Fruit fly (Drosophila melanogaster): ENCODE measurements around the gene CG4069.

Gene CG4069

DNA sequence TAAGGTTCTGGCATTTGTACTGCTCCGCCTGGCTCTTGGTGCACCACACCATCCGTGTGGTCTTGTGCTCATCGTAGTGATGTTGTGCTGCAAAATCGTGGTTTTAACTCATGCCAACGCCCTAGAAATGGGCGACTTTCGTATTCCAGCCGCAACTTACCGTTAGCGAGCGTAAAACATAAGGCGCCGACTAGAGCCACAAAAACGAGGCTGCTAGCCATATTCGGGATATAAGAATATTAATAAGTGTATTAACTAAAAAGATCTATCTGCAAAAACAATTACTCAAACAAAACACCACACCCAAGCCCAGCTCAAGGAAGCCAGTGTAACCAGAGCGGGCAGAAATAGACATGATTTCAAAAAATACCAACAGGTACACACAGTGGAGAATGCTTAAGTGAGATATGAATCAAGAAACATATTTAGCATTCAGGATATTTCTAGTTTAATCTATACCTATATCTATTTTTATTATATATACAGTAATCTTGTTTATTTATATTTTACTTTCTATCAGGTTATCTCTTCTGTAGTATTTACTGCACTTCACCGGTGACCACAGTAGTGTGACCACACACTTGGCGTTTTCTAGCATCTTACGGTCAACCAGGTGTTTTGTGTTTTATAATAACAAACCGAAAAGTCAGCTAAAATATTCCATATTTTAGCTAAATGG is 3.6 kb downstream of the CG4069 start, which contains the start of the genes Tsf2 and CG34242:
Tsf2 (minus strand) TSS at position 333 of the 679 bp plus-strand sequence.
CG34242 (plus strand) TSS at position 605 of the 679 bp plus-strand sequence.
- TF ChIP-seq cnc (optimal IDR thresholded peaks at IDR 0.05) (no peak), CG7101 (tag; optimal IDR thresholded peaks at IDR 0.05) (peak; percentile 87), Hr96 (GFP tag; optimal IDR thresholded peaks at IDR 0.05) (no peak), CG33017 (tag; optimal IDR thresholded peaks at IDR 0.05) (peak; percentile 75), Clk (GFP tag; optimal IDR thresholded peaks at IDR 0.05) (no peak), tj (GFP tag; optimal IDR thresholded peaks at IDR 0.05) (peak; percentile 35), CG5204 (GFP tag; optimal IDR thresholded peaks at IDR 0.05) (no peak), bab1 (GFP tag; optimal IDR thresholded peaks at IDR 0.05) (peak; percentile 64), pad (GFP tag; optimal IDR thresholded peaks at IDR 0.05) (peak; percentile 55), CG12768 (GFP tag; optimal IDR thresholded peaks at IDR 0.05) (peak; percentile 61), CG7045 (GFP tag; optimal IDR thresholded peaks at IDR 0.05) (no peak), CG1620 (GFP tag; optimal IDR thresholded peaks at IDR 0.05) (no peak), kay (GFP tag; ENCODE audit: borderline replicate concordance) (no peak), CG14711 (tag; optimal IDR thresholded peaks at IDR 0.05) (peak; percentile 91)

DNA sequence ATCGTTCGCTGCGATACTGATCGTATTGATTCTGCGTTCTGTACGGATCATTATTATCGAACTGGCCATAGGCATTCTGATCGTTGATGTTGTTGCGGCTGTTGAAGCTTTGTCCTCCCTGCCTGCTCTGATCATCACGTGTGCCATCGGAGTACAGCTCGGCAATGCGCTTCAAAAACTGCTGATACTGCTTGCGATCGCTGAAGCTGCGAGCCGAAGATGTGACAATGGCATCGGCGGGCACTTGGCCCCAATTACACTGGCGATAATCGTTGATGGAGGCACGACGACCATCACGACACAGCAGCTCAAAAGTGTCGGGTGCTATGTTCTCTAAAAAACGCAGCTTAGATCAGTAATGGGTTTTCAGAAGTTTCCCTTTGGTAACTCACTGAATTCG is 4.9 kb downstream of the CG4069 start:
- TF ChIP-seq Clk (GFP tag; optimal IDR thresholded peaks at IDR 0.05): no peak
- no peak for TF ChIP-seq Hr96 (GFP tag; optimal IDR thresholded peaks at IDR 0.05)
- no peak for TF ChIP-seq kay (GFP tag; ENCODE audit: borderline replicate concordance)
- TF ChIP-seq CG11617 (GFP tag; optimal IDR thresholded peaks at IDR 0.05): no peak
- no peak for TF ChIP-seq CG5204 (GFP tag; optimal IDR thresholded peaks at IDR 0.05)
- TF ChIP-seq cnc (optimal IDR thresholded peaks at IDR 0.05): no peak
- no peak for TF ChIP-seq CG1620 (GFP tag; optimal IDR thresholded peaks at IDR 0.05)
- no peak for TF ChIP-seq ovo (GFP tag; optimal IDR thresholded peaks at IDR 0.05)
- no peak for TF ChIP-seq cic (GFP tag; optimal IDR thresholded peaks at IDR 0.05)
- no peak for TF ChIP-seq Mnt (GFP tag; optimal IDR thresholded peaks at IDR 0.05)
- TF ChIP-seq CG14711 (tag; optimal IDR thresholded peaks at IDR 0.05): no peak
- no peak for TF ChIP-seq Crg-1 (GFP tag; optimal IDR thresholded peaks at IDR 0.05)
- TF ChIP-seq toe (GFP tag; optimal IDR thresholded peaks at IDR 0.05): no peak
- TF ChIP-seq CG12768 (GFP tag; optimal IDR thresholded peaks at IDR 0.05): no peak
- no peak for TF ChIP-seq CG7101 (tag; optimal IDR thresholded peaks at IDR 0.05)

DNA sequence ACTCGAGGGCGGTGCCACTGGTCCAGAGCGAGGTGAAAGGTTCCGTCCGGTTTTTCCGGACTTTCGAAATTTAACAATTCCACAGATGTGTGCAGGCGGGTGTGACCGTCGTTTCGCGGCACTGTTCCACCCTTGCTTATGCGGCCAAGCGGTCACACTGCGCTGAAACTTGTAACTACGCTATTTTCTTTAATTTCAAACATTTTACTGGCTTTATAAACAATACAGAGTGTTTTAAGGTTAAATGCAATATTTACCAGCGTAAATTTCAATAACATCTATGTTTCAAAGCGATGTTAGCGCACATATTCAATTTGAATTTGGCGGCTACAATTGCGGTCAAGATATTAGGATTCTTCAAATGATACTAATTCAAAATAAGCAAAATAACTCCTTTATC is 7.1 kb downstream of the CG4069 start, which contains the start of gene nst:
nst (minus strand) TSS at position 128 of the 400 bp plus-strand sequence.
- TF ChIP-seq bab1 (GFP tag; optimal IDR thresholded peaks at IDR 0.05): peak; percentile 21
- no peak for TF ChIP-seq CG33017 (tag; optimal IDR thresholded peaks at IDR 0.05)
- TF ChIP-seq tj (GFP tag; optimal IDR thresholded peaks at IDR 0.05): peak; percentile 22
- TF ChIP-seq CG7045 (GFP tag; optimal IDR thresholded peaks at IDR 0.05): no peak
- TF ChIP-seq Mnt (GFP tag; optimal IDR thresholded peaks at IDR 0.05): no peak

DNA sequence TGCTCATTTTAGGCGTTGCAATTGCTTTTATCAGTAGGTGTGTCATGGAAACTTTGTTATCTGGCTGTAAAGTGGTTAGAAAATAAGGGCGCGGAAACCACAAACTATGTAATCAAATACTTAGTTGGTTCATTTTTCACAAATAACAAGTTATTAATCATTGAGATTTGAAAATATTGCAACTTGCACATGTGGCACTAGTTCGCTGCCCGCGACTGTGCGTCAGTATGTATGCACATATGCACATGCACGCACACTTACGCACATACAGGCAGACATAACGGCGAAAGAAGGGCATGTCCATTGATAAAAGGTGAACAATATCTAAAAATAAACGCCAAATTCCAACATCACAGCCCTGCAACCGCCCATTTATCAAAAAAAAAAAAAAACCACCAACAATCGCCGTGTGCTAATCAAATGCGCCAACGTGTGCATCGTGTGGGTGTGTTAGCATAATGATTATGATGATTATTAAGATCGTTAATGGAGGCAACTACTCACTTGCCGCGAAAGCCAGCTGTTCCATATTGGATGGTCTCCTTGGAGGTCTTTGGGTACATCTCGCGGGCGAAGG is 7.6 kb downstream of the CG4069 start:
- no peak for TF ChIP-seq CG12768 (GFP tag; optimal IDR thresholded peaks at IDR 0.05)
- peak; percentile 66 for TF ChIP-seq CG33017 (tag; optimal IDR thresholded peaks at IDR 0.05)
- TF ChIP-seq CG5204 (GFP tag; optimal IDR thresholded peaks at IDR 0.05): no peak
- no peak for TF ChIP-seq pad (GFP tag; optimal IDR thresholded peaks at IDR 0.05)
- TF ChIP-seq CG7045 (GFP tag; optimal IDR thresholded peaks at IDR 0.05): peak; percentile 36
- TF ChIP-seq CG14711 (tag; optimal IDR thresholded peaks at IDR 0.05): peak; percentile 3
- TF ChIP-seq CG7101 (tag; optimal IDR thresholded peaks at IDR 0.05): peak; percentile 50
- no peak for TF ChIP-seq CG1620 (GFP tag; optimal IDR thresholded peaks at IDR 0.05)
- TF ChIP-seq tj (GFP tag; optimal IDR thresholded peaks at IDR 0.05): peak; percentile 15
- TF ChIP-seq CG11617 (GFP tag; optimal IDR thresholded peaks at IDR 0.05): peak; percentile 21
- TF ChIP-seq ovo (GFP tag; optimal IDR thresholded peaks at IDR 0.05): peak; percentile 41
- TF ChIP-seq Mnt (GFP tag; optimal IDR thresholded peaks at IDR 0.05): peak; percentile 50
- peak; percentile 19 for TF ChIP-seq Clk (GFP tag; optimal IDR thresholded peaks at IDR 0.05)
- no peak for TF ChIP-seq Crg-1 (GFP tag; optimal IDR thresholded peaks at IDR 0.05)

DNA sequence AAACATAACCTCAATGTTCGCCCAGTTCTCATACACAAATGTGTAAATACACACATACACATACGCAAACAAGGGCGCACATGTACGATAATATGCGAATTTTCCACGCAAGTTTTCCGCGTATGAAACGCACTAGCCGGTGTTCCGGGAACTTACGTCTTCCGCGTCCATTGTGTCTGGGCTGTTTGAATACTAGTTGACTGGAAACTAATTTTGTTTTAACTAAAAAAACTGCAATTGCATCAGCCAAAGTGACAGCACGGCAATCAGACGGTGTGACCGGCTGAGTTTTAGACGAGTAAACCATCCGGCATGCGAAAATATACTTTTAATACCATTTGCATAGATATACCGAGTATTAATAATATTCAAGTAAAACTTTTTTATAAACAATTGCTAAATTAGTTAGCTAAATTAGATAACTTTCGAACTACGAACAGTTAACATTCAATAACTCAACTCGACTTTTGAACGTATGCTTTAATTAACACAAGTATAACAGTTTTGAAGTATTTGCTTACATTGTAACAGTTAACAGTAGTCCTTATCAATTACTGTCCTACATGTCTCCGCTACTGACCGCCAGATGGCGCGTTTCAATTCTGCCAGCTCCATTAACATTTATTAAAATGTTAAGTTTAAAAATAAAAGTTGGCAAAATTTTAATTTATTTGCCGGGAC is 10.5 kb downstream of the CG4069 start, which contains the start of gene eIF2beta:
eIF2beta (minus strand) TSS at position 299 of the 681 bp plus-strand sequence.
- TF ChIP-seq CG14711 (tag; optimal IDR thresholded peaks at IDR 0.05) (peak; percentile 20), Hr96 (GFP tag; optimal IDR thresholded peaks at IDR 0.05) (no peak), CG1620 (GFP tag; optimal IDR thresholded peaks at IDR 0.05) (peak; percentile 2), tj (GFP tag; optimal IDR thresholded peaks at IDR 0.05) (peak; percentile 44), Mnt (GFP tag; optimal IDR thresholded peaks at IDR 0.05) (peak; percentile 98), pad (GFP tag; optimal IDR thresholded peaks at IDR 0.05) (peak; percentile 15), CG33017 (tag; optimal IDR thresholded peaks at IDR 0.05) (no peak), CG12768 (GFP tag; optimal IDR thresholded peaks at IDR 0.05) (no peak), CG5204 (GFP tag; optimal IDR thresholded peaks at IDR 0.05) (no peak), bab1 (GFP tag; optimal IDR thresholded peaks at IDR 0.05) (peak; percentile 55), CG11617 (GFP tag; optimal IDR thresholded peaks at IDR 0.05) (peak; percentile 28), cic (GFP tag; optimal IDR thresholded peaks at IDR 0.05) (peak; percentile 8), CG7101 (tag; optimal IDR thresholded peaks at IDR 0.05) (no peak), ovo (GFP tag; optimal IDR thresholded peaks at IDR 0.05) (no peak)
